Fruit fly (Drosophila melanogaster): ENCODE measurements around the gene rg.

The rg gene

DNA sequence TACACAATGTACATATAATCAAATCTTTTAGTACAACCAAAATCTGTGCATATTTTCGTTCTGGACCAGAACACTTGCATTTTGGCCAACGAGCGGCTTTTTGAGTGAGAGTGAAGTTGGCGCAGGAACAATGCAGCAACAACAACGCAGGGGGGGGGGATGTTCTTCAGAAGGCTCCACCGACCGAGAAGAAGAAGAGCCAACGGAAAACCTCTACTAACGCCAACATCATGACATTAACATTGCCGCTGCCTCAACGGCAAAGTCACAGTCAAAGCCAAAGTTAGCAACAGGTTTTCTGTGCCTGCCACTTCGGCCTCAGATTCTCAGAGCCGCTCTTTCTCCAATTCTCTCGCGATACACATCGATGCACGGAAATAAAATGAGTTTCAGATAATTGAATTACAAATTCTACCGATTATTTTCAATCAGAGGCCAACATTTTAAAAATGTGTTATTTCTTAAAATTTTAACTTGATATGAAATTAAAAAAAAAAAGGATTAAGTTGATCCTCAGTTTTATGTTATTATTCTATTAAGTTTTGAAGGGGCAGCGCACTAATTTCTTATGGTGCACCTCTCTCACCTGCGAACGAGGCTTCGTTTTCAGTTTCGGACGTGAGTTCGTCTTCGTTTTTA, 39.2 kb upstream of the rg start (continued):
- peak; percentile 81 for TF ChIP-seq CG4404 (GFP tag; IDR thresholded peaks at IDR 0.05)
- peak; percentile 53 for TF ChIP-seq kay (GFP tag; optimal IDR thresholded peaks at IDR 0.05)
- TF ChIP-seq da (GFP tag; optimal IDR thresholded peaks at IDR 0.05), result no peak
- TF ChIP-seq CG4730 (GFP tag; IDR thresholded peaks at IDR 0.05), result peak; percentile 62
- TF ChIP-seq Six4 (GFP tag; optimal IDR thresholded peaks at IDR 0.05), result peak; percentile 54
- TF ChIP-seq CG3065 (GFP tag; optimal IDR thresholded peaks at IDR 0.05), result peak; percentile 15
- peak; percentile 77 for TF ChIP-seq CG32772 (GFP tag; IDR thresholded peaks at IDR 0.05)
- TF ChIP-seq Xbp1 (GFP tag; optimal IDR thresholded peaks at IDR 0.05), result peak; percentile 77
- TF ChIP-seq CG3726 (GFP tag; IDR thresholded peaks at IDR 0.05), result peak; percentile 65; the same call in 1 of the 3 replicates
- peak; percentile 22 for TF ChIP-seq YL-1 (GFP tag; optimal IDR thresholded peaks at IDR 0.05)
- TF ChIP-seq tgo (GFP tag; IDR thresholded peaks at IDR 0.05), result peak; percentile 85
- TF ChIP-seq Doc3 (GFP tag; IDR thresholded peaks at IDR 0.05; ENCODE audit: partially characterized antibody), result no peak

DNA sequence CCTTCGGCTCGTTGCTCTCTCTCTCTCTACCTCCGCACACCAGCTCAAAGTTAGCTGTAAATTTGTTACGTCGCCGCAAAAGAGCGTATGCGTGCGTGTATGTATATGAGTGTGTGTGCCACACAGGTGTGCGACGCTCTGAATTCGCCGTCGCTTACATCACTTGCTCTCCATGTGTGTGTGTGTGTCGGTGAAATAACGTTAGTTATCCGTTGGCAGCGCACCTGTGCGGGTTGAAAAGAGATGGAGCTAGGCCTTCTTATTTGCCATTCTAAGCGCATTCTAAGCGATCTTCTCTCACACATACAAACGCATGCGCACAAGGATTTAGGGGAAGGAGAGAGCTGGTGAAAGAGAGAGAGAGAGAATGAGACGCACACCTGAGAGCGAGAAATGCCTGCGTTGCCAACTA, 38.7 kb upstream of the rg start:
- TF ChIP-seq sna (GFP tag; IDR thresholded peaks at IDR 0.05; ENCODE audit: partially characterized antibody), result 0 out of 2 replicates have a peak, but pooled peaks have one; percentile 15
- TF ChIP-seq toy (GFP tag; IDR thresholded peaks at IDR 0.05), result no peak
- peak; percentile 89 for TF ChIP-seq chinmo (GFP tag; IDR thresholded peaks at IDR 0.05; ENCODE audit: partially characterized antibody)
- no peak for TF ChIP-seq fd102C (GFP tag; optimal IDR thresholded peaks at IDR 0.05)
- peak in 1 of 2 experiments; percentile 75 for TF ChIP-seq Pdp1 (GFP tag; optimal IDR thresholded peaks at IDR 0.05)
- no peak for TF ChIP-seq CG15514 (GFP tag; optimal IDR thresholded peaks at IDR 0.05)
- peak; percentile 61 to 66 for TF ChIP-seq Trl (optimal IDR thresholded peaks at IDR 0.05)
- TF ChIP-seq Trl (GFP tag; optimal IDR thresholded peaks at IDR 0.05), result no peak
- no peak for TF ChIP-seq CG32767 (GFP tag; IDR thresholded peaks at IDR 0.05)
- no peak for TF ChIP-seq Ssrp (tag; optimal IDR thresholded peaks at IDR 0.05)
- TF ChIP-seq MTF-1 (GFP tag; optimal IDR thresholded peaks at IDR 0.05; ENCODE audit: borderline replicate concordance), result no peak
- TF ChIP-seq tap (tag; optimal IDR thresholded peaks at IDR 0.05), result no peak
- no peak for TF ChIP-seq gcm (GFP tag; optimal IDR thresholded peaks at IDR 0.05)
- no peak for TF ChIP-seq CG7963 (GFP tag; IDR thresholded peaks at IDR 0.05; ENCODE audit: partially characterized antibody)
- peak; percentile 92 for TF ChIP-seq cg (GFP tag; optimal IDR thresholded peaks at IDR 0.05)
- no peak for TF ChIP-seq al (GFP tag; IDR thresholded peaks at IDR 0.05)
- no peak for TF ChIP-seq CG15011 (GFP tag; optimal IDR thresholded peaks at IDR 0.05)
- no peak for TF ChIP-seq CG7271 (tag; optimal IDR thresholded peaks at IDR 0.05)
- no peak for TF ChIP-seq CG11247 (GFP tag; IDR thresholded peaks at IDR 0.05)
- TF ChIP-seq stc (GFP tag; IDR thresholded peaks at IDR 0.05), result no peak
- no peak for TF ChIP-seq Atf-2 (GFP tag; optimal IDR thresholded peaks at IDR 0.05)
- no peak for TF ChIP-seq CG31224 (GFP tag; IDR thresholded peaks at IDR 0.05)
- TF ChIP-seq da (GFP tag; optimal IDR thresholded peaks at IDR 0.05), result no peak
- no peak for TF ChIP-seq sob (GFP tag; IDR thresholded peaks at IDR 0.05)
- TF ChIP-seq CG6254 (GFP tag; optimal IDR thresholded peaks at IDR 0.05), result no peak
- no peak for TF ChIP-seq hb (GFP tag; IDR thresholded peaks at IDR 0.05; ENCODE audit: partially characterized antibody)
- TF ChIP-seq HmgD (GFP tag; optimal IDR thresholded peaks at IDR 0.05), result no peak
- peak; percentile 63 for TF ChIP-seq CG1832 (GFP tag; optimal IDR thresholded peaks at IDR 0.05)
- no peak for TF ChIP-seq Neu2 (GFP tag; optimal IDR thresholded peaks at IDR 0.05; ENCODE audit: borderline replicate concordance)
- no peak for TF ChIP-seq gce (GFP tag; IDR thresholded peaks at IDR 0.05)
- no peak for TF ChIP-seq unc-4 (GFP tag; IDR thresholded peaks at IDR 0.05; ENCODE audit: partially characterized antibody)
- no peak for TF ChIP-seq CG31441 (GFP tag; IDR thresholded peaks at IDR 0.05)
- TF ChIP-seq zfh1 (GFP tag; IDR thresholded peaks at IDR 0.05), result no peak
- TF ChIP-seq CG1233 (GFP tag; optimal IDR thresholded peaks at IDR 0.05), result no peak
- no peak for TF ChIP-seq unpg (GFP tag; optimal IDR thresholded peaks at IDR 0.05)
- TF ChIP-seq Sox100B (GFP tag; optimal IDR thresholded peaks at IDR 0.05), result no peak
- TF ChIP-seq klu (GFP tag; IDR thresholded peaks at IDR 0.05), result no peak
- peak; percentile 30 for TF ChIP-seq yki (optimal IDR thresholded peaks at IDR 0.05)
- no peak for TF ChIP-seq tgo (GFP tag; IDR thresholded peaks at IDR 0.05)

All from whole organism, embryonic.